Fruit fly (Drosophila melanogaster): ENCODE data around the gene CG2200.

The CG2200 gene

dm6 chrX:13131063-13131773, 37.1 kb downstream of the CG2200 start (continued):
- TF ChIP-seq CG6791 (GFP tag; IDR thresholded peaks at IDR 0.05; ENCODE audit: partially characterized antibody): peak; percentile 42; the same call in 1 of the 3 replicates
- peak; percentile 87 for TF ChIP-seq CG15073 (GFP tag; optimal IDR thresholded peaks at IDR 0.05)
- peak; percentile 97 for TF ChIP-seq CG1024 (GFP tag; IDR thresholded peaks at IDR 0.05)
- TF ChIP-seq inv (GFP tag; IDR thresholded peaks at IDR 0.05; ENCODE audit: partially characterized antibody): peak; percentile 18; the same call in 1 of the 2 replicates
- peak; percentile 99 for TF ChIP-seq dmrt99B (tag; optimal IDR thresholded peaks at IDR 0.05)
- peak; percentile 99 for TF ChIP-seq CG34376 (GFP tag; optimal IDR thresholded peaks at IDR 0.05)
- TF ChIP-seq mam (GFP tag; optimal IDR thresholded peaks at IDR 0.05): peak; percentile 99
- peak; percentile 98 for TF ChIP-seq luna (GFP tag; optimal IDR thresholded peaks at IDR 0.05)
- peak; percentile 82 for TF ChIP-seq Deaf1 (tag; optimal IDR thresholded peaks at IDR 0.05)
- TF ChIP-seq Hr78 (GFP tag; optimal IDR thresholded peaks at IDR 0.05): peak in 1 of 2 experiments; percentile 87
- no peak for TF ChIP-seq br (optimal IDR thresholded peaks at IDR 0.05)
- peak; percentile 99 for TF ChIP-seq CG4404 (GFP tag; IDR thresholded peaks at IDR 0.05)
- peak; percentile 94 for TF ChIP-seq Adf1 (GFP tag; IDR thresholded peaks at IDR 0.05)
- TF ChIP-seq az2 (GFP tag; optimal IDR thresholded peaks at IDR 0.05): peak; percentile 99
- TF ChIP-seq CG1647 (GFP tag; optimal IDR thresholded peaks at IDR 0.05): peak; percentile 98
- peak; percentile 99 for TF ChIP-seq CG18619 (GFP tag; optimal IDR thresholded peaks at IDR 0.05)
- TF ChIP-seq CG16815 (GFP tag; optimal IDR thresholded peaks at IDR 0.05): peak; percentile 99
- TF ChIP-seq CG33557 (GFP tag; optimal IDR thresholded peaks at IDR 0.05): peak; percentile 93
- peak; percentile 99 for TF ChIP-seq pum (GFP tag; optimal IDR thresholded peaks at IDR 0.05)
- TF ChIP-seq HmgZ (tag; optimal IDR thresholded peaks at IDR 0.05): peak; percentile 99
- TF ChIP-seq Jarid2 (GFP tag; optimal IDR thresholded peaks at IDR 0.05): peak; percentile 93
- TF ChIP-seq exex (tag; optimal IDR thresholded peaks at IDR 0.05): peak; percentile 93
- peak; percentile 94 for TF ChIP-seq sqz (GFP tag; optimal IDR thresholded peaks at IDR 0.05)
- TF ChIP-seq CG17359 (tag; optimal IDR thresholded peaks at IDR 0.05): peak; percentile 99
- TF ChIP-seq CG8388 (GFP tag; optimal IDR thresholded peaks at IDR 0.05): peak; percentile 95
- TF ChIP-seq unc-4 (GFP tag; IDR thresholded peaks at IDR 0.05; ENCODE audit: partially characterized antibody): 0 out of 2 replicates have a peak, but pooled peaks have one; percentile 33
- peak; percentile 100 for TF ChIP-seq Ets65A (GFP tag)
- peak; percentile 97 for TF ChIP-seq nmo (GFP tag; optimal IDR thresholded peaks at IDR 0.05)
- peak; percentile 99 for TF ChIP-seq Meics (GFP tag; optimal IDR thresholded peaks at IDR 0.05)
- TF ChIP-seq CG12299 (tag; optimal IDR thresholded peaks at IDR 0.05): peak; percentile 97
- TF ChIP-seq sim (GFP tag; IDR thresholded peaks at IDR 0.05): peak; percentile 98
- peak; percentile 99 for TF ChIP-seq tx (GFP tag; optimal IDR thresholded peaks at IDR 0.05)
- TF ChIP-seq CG4424 (GFP tag; optimal IDR thresholded peaks at IDR 0.05): peak; percentile 99
- peak; percentile 98 for TF ChIP-seq CG13123 (GFP tag; optimal IDR thresholded peaks at IDR 0.05)
- peak; percentile 99 for TF ChIP-seq H15 (GFP tag; IDR thresholded peaks at IDR 0.05)
- TF ChIP-seq Xrp1 (GFP tag; IDR thresholded peaks at IDR 0.05): peak; percentile 99
- TF ChIP-seq CG12659 (GFP tag; optimal IDR thresholded peaks at IDR 0.05): peak; percentile 99
- TF ChIP-seq CG13287 (GFP tag; IDR thresholded peaks at IDR 0.05; ENCODE audit: partially characterized antibody): peak; percentile 64; the same call in 1 of the 2 replicates
- peak; percentile 99 for TF ChIP-seq CG12219 (GFP tag; optimal IDR thresholded peaks at IDR 0.05)
- TF ChIP-seq CG1832 (GFP tag; optimal IDR thresholded peaks at IDR 0.05): peak; percentile 94
- peak; percentile 93 for TF ChIP-seq CG14710 (tag; optimal IDR thresholded peaks at IDR 0.05)
- peak; percentile 68 for TF ChIP-seq pfk (GFP tag; optimal IDR thresholded peaks at IDR 0.05)
- peak; percentile 98 for TF ChIP-seq Oaz (GFP tag; IDR thresholded peaks at IDR 0.05)
- TF ChIP-seq CG6175 (GFP tag; IDR thresholded peaks at IDR 0.05): peak; percentile 99
- TF ChIP-seq CG1603 (tag; optimal IDR thresholded peaks at IDR 0.05): peak; percentile 99
- TF ChIP-seq Sox100B (GFP tag; optimal IDR thresholded peaks at IDR 0.05): peak; percentile 94
- peak; percentile 95 for TF ChIP-seq Lhr (GFP tag; optimal IDR thresholded peaks at IDR 0.05)
- TF ChIP-seq Tbp (GFP tag; optimal IDR thresholded peaks at IDR 0.05): no peak
- peak; percentile 99 for TF ChIP-seq kay (GFP tag; optimal IDR thresholded peaks at IDR 0.05)

Measured in whole organism, embryonic.